Fruit fly (Drosophila melanogaster) whole organism, adult: ENCODE results near the gene nmo.

Experiments used
- CG11617 ChIP-seq: fragments of 200-800 bp; sonication (Bioruptor generic); optimal IDR thresholded peaks from 2 replicates; lab custom pipeline; 2017; ENCODE audit warnings: mild to moderate bottlenecking, missing biosample characterization, missing genetic modification reagents, missing genetic modification characterization
- CG12768 ChIP-seq: fragments of 200-800 bp; sonication (Bioruptor generic); optimal IDR thresholded peaks from 2 replicates; lab custom pipeline; 2017; ENCODE audit warnings: missing biosample characterization, missing genetic modification characterization, mild to moderate bottlenecking, moderate library complexity, missing genetic modification reagents
- CG14711 ChIP-seq: fragments of 200-800 bp; sonication (Bioruptor generic); optimal IDR thresholded peaks from 2 replicates; lab custom pipeline; 2018; ENCODE audit warnings: missing biosample characterization, mild to moderate bottlenecking, missing genetic modification characterization, moderate library complexity
- CG1620 ChIP-seq: fragments of 200-800 bp; sonication (Bioruptor generic); optimal IDR thresholded peaks from 2 replicates; lab custom pipeline; 2016; ENCODE audit warnings: missing biosample characterization, missing genetic modification characterization
- CG33017 ChIP-seq: fragments of 200-800 bp; sonication (Bioruptor generic); optimal IDR thresholded peaks from 2 replicates; lab custom pipeline; 2018; ENCODE audit warnings: missing biosample characterization, mild to moderate bottlenecking, missing genetic modification characterization, moderate library complexity
- CG5204 ChIP-seq: fragments of 200-800 bp; sonication (Bioruptor generic); optimal IDR thresholded peaks from 2 replicates; lab custom pipeline; 2016; ENCODE audit warnings: missing biosample characterization, missing genetic modification characterization
- CG7045 ChIP-seq: fragments of 200-800 bp; sonication (Bioruptor generic); optimal IDR thresholded peaks from 2 replicates; lab custom pipeline; 2017; ENCODE audit warnings: missing biosample characterization, mild to moderate bottlenecking, missing genetic modification characterization
- CG7101 ChIP-seq: fragments of 200-800 bp; sonication (Bioruptor generic); optimal IDR thresholded peaks from 2 replicates; lab custom pipeline; 2018; ENCODE audit warnings: missing biosample characterization, mild to moderate bottlenecking, missing genetic modification characterization, moderate library complexity
- Clk ChIP-seq: fragments of 200-800 bp; sonication (Bioruptor generic); optimal IDR thresholded peaks from 2 replicates; lab custom pipeline; 2017; ENCODE audit warnings: missing biosample characterization, missing genetic modification characterization
- Crg-1 ChIP-seq: fragments of 200-800 bp; sonication (Bioruptor generic); optimal IDR thresholded peaks from 2 replicates; lab custom pipeline; 2016; ENCODE audit warnings: missing biosample characterization, missing genetic modification characterization
- Hr96 ChIP-seq: fragments of 200-800 bp; sonication (Bioruptor generic); optimal IDR thresholded peaks from 2 replicates; lab custom pipeline; 2016; ENCODE audit warnings: missing biosample characterization, missing genetic modification characterization
- Mnt ChIP-seq: fragments of 200-800 bp; sonication (Bioruptor generic); optimal IDR thresholded peaks from 2 replicates; lab custom pipeline; 2016; ENCODE audit warnings: missing biosample characterization, mild to moderate bottlenecking, missing genetic modification characterization
- bab1 ChIP-seq: fragments of 200-800 bp; sonication (Bioruptor generic); optimal IDR thresholded peaks from 3 replicates; lab custom pipeline; 2019; ENCODE audit warnings: missing biosample characterization, mild to moderate bottlenecking, missing genetic modification characterization, moderate library complexity
- cic ChIP-seq: fragments of 200-800 bp; sonication (Bioruptor generic); optimal IDR thresholded peaks from 2 replicates; lab custom pipeline; 2017; ENCODE audit warnings: missing biosample characterization, mild to moderate bottlenecking, missing genetic modification characterization, moderate library complexity
- cnc ChIP-seq, 2 experiments: fragments of >200 bp; optimal IDR thresholded peaks; 2 replicates each; lab custom pipeline; 2017
- kay ChIP-seq: fragments of 200-800 bp; sonication (Bioruptor generic); peaks from one replicate; lab custom pipeline; 2016; ENCODE audit warnings: missing biosample characterization, missing genetic modification characterization, borderline replicate concordance
- ovo ChIP-seq: fragments of 200-800 bp; sonication (Bioruptor generic); optimal IDR thresholded peaks from 2 replicates; lab custom pipeline; 2016; ENCODE audit warnings: missing biosample characterization, missing genetic modification characterization
- pad ChIP-seq: fragments of 200-800 bp; sonication (Bioruptor generic); optimal IDR thresholded peaks from 3 replicates; lab custom pipeline; 2017; ENCODE audit warnings: missing biosample characterization, missing genetic modification characterization, mild to moderate bottlenecking, moderate library complexity, missing genetic modification reagents
- tj ChIP-seq: fragments of 200-800 bp; sonication (Bioruptor generic); optimal IDR thresholded peaks from 3 replicates; lab custom pipeline; 2017; ENCODE audit warnings: missing biosample characterization, mild to moderate bottlenecking, missing genetic modification characterization, moderate library complexity
- toe ChIP-seq: fragments of 200-800 bp; sonication (Bioruptor generic); optimal IDR thresholded peaks from 2 replicates; lab custom pipeline; 2016; ENCODE audit warnings: missing biosample characterization, missing genetic modification characterization

Gene nmo

dm6 chr3L:7974671-7975281 lies 4.1 kb upstream of the nmo start, which contains the start of gene CG8042:
Gene CG8042, minus strand, starts transcription at chr3L:7974991.
- TF ChIP-seq CG33017 (no peak), Hr96 (GFP tag; lab: Kevin White, UChicago) (no peak), CG7101 (tag; lab: Kevin White, UChicago) (no peak), Mnt (GFP tag; lab: Kevin White, UChicago) (no peak), bab1 (GFP tag; lab: Kevin White, UChicago) (peak; percentile 25), cnc (optimal IDR thresholded peaks at IDR 0.05; lab: Kevin White, UChicago) (peak in 1 of 2 experiments; percentile 63), pad (GFP tag; lab: Kevin White, UChicago) (no peak), cic (GFP tag; lab: Kevin White, UChicago) (no peak), CG12768 (GFP tag; lab: Kevin White, UChicago) (no peak), tj (GFP tag; lab: Kevin White, UChicago) (no peak), CG7045 (GFP tag; lab: Kevin White, UChicago) (no peak), CG14711 (no peak), CG5204 (no peak)

- TF ChIP-seq kay: no peak
- peak; percentile 66 for TF ChIP-seq tj (GFP tag; lab: Kevin White, UChicago)
- TF ChIP-seq CG7101 (tag; lab: Kevin White, UChicago): peak; percentile 90
- no peak for TF ChIP-seq CG5204
- peak; percentile 78 for TF ChIP-seq pad (GFP tag; lab: Kevin White, UChicago)
- no peak for TF ChIP-seq Hr96 (GFP tag; lab: Kevin White, UChicago)
- TF ChIP-seq cnc (optimal IDR thresholded peaks at IDR 0.05; lab: Kevin White, UChicago): no peak
- TF ChIP-seq Mnt (GFP tag; lab: Kevin White, UChicago): peak; percentile 71
- peak; percentile 82 for TF ChIP-seq ovo (GFP tag; lab: Kevin White, UChicago)
- peak; percentile 85 for TF ChIP-seq bab1 (GFP tag; lab: Kevin White, UChicago)
- no peak for TF ChIP-seq toe (GFP tag; lab: Kevin White, UChicago)
- peak; percentile 79 for TF ChIP-seq CG7045 (GFP tag; lab: Kevin White, UChicago)
- TF ChIP-seq cic (GFP tag; lab: Kevin White, UChicago): peak; percentile 37
- TF ChIP-seq CG12768 (GFP tag; lab: Kevin White, UChicago): peak; percentile 85
- TF ChIP-seq CG14711: peak; percentile 83
- TF ChIP-seq CG1620: peak; percentile 72
- peak; percentile 86 for TF ChIP-seq CG11617 (GFP tag; lab: Kevin White, UChicago)
- TF ChIP-seq CG33017: peak; percentile 81
- peak; percentile 75 for TF ChIP-seq Clk (GFP tag; lab: Kevin White, UChicago)
- peak; percentile 76 for TF ChIP-seq Crg-1 (GFP tag; lab: Kevin White, UChicago)
Measured at dm6 chr3L:7976081-7976483, 2.8 kb upstream of the nmo start, which contains the start of the genes HP4 and CG8209. Gene HP4, minus strand, starts transcription at chr3L:7976154. Gene CG8209, plus strand, starts transcription at chr3L:7976406.

dm6 chr3L:7978550-7978776 lies 383 bp upstream of the nmo start, which contains the start of gene Pop4:
Gene Pop4, minus strand, starts transcription at chr3L:7978650.
- TF ChIP-seq Clk (GFP tag; lab: Kevin White, UChicago): no peak
- TF ChIP-seq cic (GFP tag; lab: Kevin White, UChicago): no peak
- no peak for TF ChIP-seq ovo (GFP tag; lab: Kevin White, UChicago)
- TF ChIP-seq pad (GFP tag; lab: Kevin White, UChicago): no peak
- TF ChIP-seq kay: no peak
- no peak for TF ChIP-seq toe (GFP tag; lab: Kevin White, UChicago)
- no peak for TF ChIP-seq CG33017
- no peak for TF ChIP-seq CG7101 (tag; lab: Kevin White, UChicago)
- TF ChIP-seq cnc (optimal IDR thresholded peaks at IDR 0.05; lab: Kevin White, UChicago): no peak

- TF ChIP-seq tj (GFP tag; lab: Kevin White, UChicago) (no peak), ovo (GFP tag; lab: Kevin White, UChicago) (no peak)
Measured at dm6 chr3L:7981228-7981854, 2.5 kb downstream of the nmo start.

- TF ChIP-seq pad (GFP tag; lab: Kevin White, UChicago) (no peak), Crg-1 (GFP tag; lab: Kevin White, UChicago) (no peak), kay (no peak), CG33017 (no peak), tj (GFP tag; lab: Kevin White, UChicago) (no peak), Clk (GFP tag; lab: Kevin White, UChicago) (no peak), cic (GFP tag; lab: Kevin White, UChicago) (no peak), CG14711 (no peak), cnc (optimal IDR thresholded peaks at IDR 0.05; lab: Kevin White, UChicago) (no peak), bab1 (GFP tag; lab: Kevin White, UChicago) (no peak)
Measured at dm6 chr3L:7981956-7982355, 3.1 kb downstream of the nmo start.

dm6 chr3L:7983602-7984223 lies 4.9 kb downstream of the nmo start:
- no peak for TF ChIP-seq cic (GFP tag; lab: Kevin White, UChicago)
